Fruit fly (Drosophila melanogaster): ENCODE results near the gene Dpck.

The Dpck gene

dm6 chr3R:7122172-7123072 lies 40.4 kb downstream of the Dpck start (continued):
- TF ChIP-seq Dll (GFP tag; IDR thresholded peaks at IDR 0.05; ENCODE audit: partially characterized antibody) (no peak; the same call in 3 of the 4 replicates), p53 (GFP tag; optimal IDR thresholded peaks at IDR 0.05) (no peak), Rfx (GFP tag; IDR thresholded peaks at IDR 0.05) (no peak), run (tag; optimal IDR thresholded peaks at IDR 0.05) (no peak)

dm6 chr3R:7123073-7123572 lies 41.1 kb downstream of the Dpck start:
- TF ChIP-seq CG12219 (GFP tag; optimal IDR thresholded peaks at IDR 0.05) (no peak), crol (GFP tag; IDR thresholded peaks at IDR 0.05) (peak; percentile 63), YL-1 (GFP tag; optimal IDR thresholded peaks at IDR 0.05) (no peak), onecut (GFP tag; IDR thresholded peaks at IDR 0.05) (peak; percentile 97), pum (GFP tag; optimal IDR thresholded peaks at IDR 0.05) (no peak), Lhr (GFP tag; optimal IDR thresholded peaks at IDR 0.05) (no peak), dmrt99B (tag; optimal IDR thresholded peaks at IDR 0.05) (no peak), kni (GFP tag; optimal IDR thresholded peaks at IDR 0.05) (peak; percentile 85), Med (GFP tag) (peak; percentile 51), CG32767 (GFP tag; IDR thresholded peaks at IDR 0.05) (peak; percentile 74; the same call in 1 of the 2 replicates), grau (tag; optimal IDR thresholded peaks at IDR 0.05) (no peak), Hey (tag; optimal IDR thresholded peaks at IDR 0.05) (no peak), seq (GFP tag; IDR thresholded peaks at IDR 0.05) (0 out of 2 replicates have a peak, but pooled peaks have one; percentile 12), ttk (GFP tag; IDR thresholded peaks at IDR 0.05) (peak; percentile 36; the same call in 1 of the 2 replicates), repo (GFP tag; optimal IDR thresholded peaks at IDR 0.05) (no peak), Max (GFP tag; optimal IDR thresholded peaks at IDR 0.05) (no peak), abd-A (tag; optimal IDR thresholded peaks at IDR 0.05) (peak; percentile 4), trh (GFP tag; optimal IDR thresholded peaks at IDR 0.05) (no peak), HLH4C (GFP tag; IDR thresholded peaks at IDR 0.05; ENCODE audit: partially characterized antibody) (peak; percentile 10; the same call in 1 of the 3 replicates), Oaz (GFP tag; IDR thresholded peaks at IDR 0.05) (no peak), CG7963 (GFP tag; IDR thresholded peaks at IDR 0.05; ENCODE audit: partially characterized antibody) (no peak)

dm6 chr3R:7123699-7124098 lies 41.7 kb downstream of the Dpck start:
- no peak for TF ChIP-seq gt (GFP tag; IDR thresholded peaks at IDR 0.05)
- no peak for TF ChIP-seq CG30403 (GFP tag; optimal IDR thresholded peaks at IDR 0.05)
- no peak for TF ChIP-seq schlank (tag; optimal IDR thresholded peaks at IDR 0.05)
- no peak for TF ChIP-seq Ets65A (GFP tag)
- no peak for TF ChIP-seq Antp (GFP tag; optimal IDR thresholded peaks at IDR 0.05)
- TF ChIP-seq chif (GFP tag; optimal IDR thresholded peaks at IDR 0.05): no peak
- TF ChIP-seq stwl (tag; optimal IDR thresholded peaks at IDR 0.05): no peak
- TF ChIP-seq MBD-R2 (GFP tag; IDR thresholded peaks at IDR 0.05): no peak; the same call in 1 of the 2 replicates
- TF ChIP-seq CG17612 (GFP tag; IDR thresholded peaks at IDR 0.05): no peak
- no peak for TF ChIP-seq Ptx1 (GFP tag; IDR thresholded peaks at IDR 0.05)
- TF ChIP-seq CG13296 (GFP tag; optimal IDR thresholded peaks at IDR 0.05): no peak
- TF ChIP-seq CG6683 (GFP tag; optimal IDR thresholded peaks at IDR 0.05): no peak
- no peak for TF ChIP-seq shn (GFP tag; optimal IDR thresholded peaks at IDR 0.05)
- TF ChIP-seq NFAT (GFP tag; IDR thresholded peaks at IDR 0.05): no peak
- TF ChIP-seq CG10959 (GFP tag; IDR thresholded peaks at IDR 0.05): no peak
- no peak for TF ChIP-seq da (GFP tag; optimal IDR thresholded peaks at IDR 0.05)
- peak; percentile 94 for TF ChIP-seq CG8478 (optimal IDR thresholded peaks at IDR 0.05)
- TF ChIP-seq Mes4 (GFP tag; optimal IDR thresholded peaks at IDR 0.05): no peak
- no peak for TF ChIP-seq CG30020 (tag; optimal IDR thresholded peaks at IDR 0.05)
- peak; percentile 96 for TF ChIP-seq CG4617 (GFP tag; optimal IDR thresholded peaks at IDR 0.05; ENCODE audit: borderline replicate concordance)
- no peak for TF ChIP-seq CG6654 (GFP tag; optimal IDR thresholded peaks at IDR 0.05)
- no peak for TF ChIP-seq CG14014 (GFP tag; IDR thresholded peaks at IDR 0.05)
- TF ChIP-seq CG4328 (GFP tag; optimal IDR thresholded peaks at IDR 0.05): no peak
- no peak for TF ChIP-seq wor (GFP tag; IDR thresholded peaks at IDR 0.05)

Measured in whole organism, embryonic.